Worm (Caenorhabditis elegans) whole organism, young adult: ENCODE data around the gene C47E12.12.

ENCODE experiments used
- B0336.3 ChIP-seq: fragments of 200-800 bp; sonication (Bioruptor generic); IDR thresholded peaks from 2 replicates; pipeline ENCODE4 v1.3.6; 2022; ENCODE audit warnings: missing genetic modification characterization, missing compliant biosample characterization
- F10E7.11 ChIP-seq: sonication (generic microtip); optimal IDR thresholded peaks from 2 replicates; lab custom pipeline; 2017; ENCODE audit warnings: mild to moderate bottlenecking, missing genetic modification characterization, moderate library complexity, missing compliant biosample characterization
- F22D6.2 ChIP-seq: sonication (generic microtip); optimal IDR thresholded peaks from 2 replicates; lab custom pipeline; 2016; ENCODE audit warnings: mild to moderate bottlenecking, missing genetic modification characterization, missing compliant biosample characterization
- F33H1.4 ChIP-seq: fragments of 200-800 bp; sonication (Bioruptor generic); IDR thresholded peaks from 2 replicates; pipeline ENCODE4 v1.3.6; 2022; ENCODE audit warnings: missing genetic modification reagents, missing genetic modification characterization, missing compliant biosample characterization
- F39B2.1 ChIP-seq: fragments of 200-800 bp; sonication (Bioruptor generic); IDR thresholded peaks from 2 replicates; pipeline ENCODE4 v1.3.6; 2022; ENCODE audit warnings: missing genetic modification reagents, missing genetic modification characterization, missing compliant biosample characterization
- F55B11.4 ChIP-seq: sonication (generic microtip); optimal IDR thresholded peaks from 2 replicates; lab custom pipeline; 2016; ENCODE audit warnings: missing compliant biosample characterization, missing genetic modification characterization, borderline replicate concordance; ENCODE audit not compliant: insufficient read depth
- T07F8.4 ChIP-seq: sonication (generic microtip); optimal IDR thresholded peaks from 2 replicates; lab custom pipeline; 2016; ENCODE audit warnings: mild to moderate bottlenecking, missing genetic modification characterization, moderate library complexity, missing compliant biosample characterization
- T26A5.8 ChIP-seq: sonication (generic microtip); optimal IDR thresholded peaks from 2 replicates; lab custom pipeline; 2016; ENCODE audit warnings: missing genetic modification characterization, missing compliant biosample characterization
- Y53F4B.3 ChIP-seq: fragments of 200-800 bp; sonication (Bioruptor generic); IDR thresholded peaks from 2 replicates; pipeline ENCODE4 v1.3.6; 2022; ENCODE audit warnings: missing genetic modification reagents, missing genetic modification characterization, missing compliant biosample characterization
- Y79H2A.3 ChIP-seq: fragments of 200-800 bp; sonication (Bioruptor generic); conservative IDR thresholded peaks from 2 replicates; pipeline ENCODE4 v1.3.6; 2022; ENCODE audit warnings: missing genetic modification reagents, missing genetic modification characterization, missing compliant biosample characterization
- ZK185.1 ChIP-seq: sonication (generic microtip); optimal IDR thresholded peaks from 2 replicates; lab custom pipeline; 2016; ENCODE audit warnings: mild to moderate bottlenecking, missing genetic modification characterization, missing compliant biosample characterization; ENCODE audit not compliant: poor library complexity, severe bottlenecking
- atf-7 ChIP-seq: sonication (generic microtip); optimal IDR thresholded peaks from 2 replicates; lab custom pipeline; 2017; ENCODE audit warnings: mild to moderate bottlenecking, missing genetic modification characterization, missing compliant biosample characterization
- attf-5 ChIP-seq: fragments of 200-800 bp; sonication (Bioruptor generic); optimal IDR thresholded peaks from 2 replicates; lab custom pipeline; 2018; ENCODE audit warnings: mild to moderate bottlenecking, missing genetic modification characterization, missing compliant biosample characterization
- attf-6 ChIP-seq: fragments of 200-800 bp; sonication (Bioruptor generic); IDR thresholded peaks from 2 replicates; pipeline ENCODE4 v1.3.6; 2022; ENCODE audit warnings: missing genetic modification reagents, missing genetic modification characterization, missing compliant biosample characterization
- bed-1 ChIP-seq: fragments of 200-800 bp; sonication (Bioruptor generic); IDR thresholded peaks from 2 replicates; pipeline ENCODE4 v1.3.6; 2022; ENCODE audit warnings: missing genetic modification reagents, missing genetic modification characterization, missing compliant biosample characterization
- ccch-3 ChIP-seq: fragments of 200-800 bp; sonication (Bioruptor generic); optimal IDR thresholded peaks from 2 replicates; lab custom pipeline; 2018; ENCODE audit warnings: mild to moderate bottlenecking, missing genetic modification characterization, missing compliant biosample characterization
- cebp-1 ChIP-seq, 2 experiments: fragments of 200-800 bp in 1 of 2; sonication (Bioruptor generic) in 1 of 2; sonication (generic microtip) in 1 of 2; IDR thresholded peaks in 1 of 2; optimal IDR thresholded peaks in 1 of 2; 2 replicates each; pipeline versions ENCODE4 v1.3.6 to Lab custom; 2017 to 2022; ENCODE audit warnings: missing compliant biosample characterization in 2 of 2, missing genetic modification characterization in 2 of 2, mild to moderate bottlenecking in 1 of 2, missing genetic modification reagents in 1 of 2, moderate library complexity in 1 of 2
- ceh-100 ChIP-seq: fragments of 200-800 bp; sonication (Bioruptor generic); IDR thresholded peaks from 2 replicates; pipeline ENCODE4 v1.3.6; 2022; ENCODE audit warnings: missing genetic modification reagents, missing genetic modification characterization, missing compliant biosample characterization
- ceh-40 ChIP-seq: fragments of 200-800 bp; sonication (Bioruptor generic); IDR thresholded peaks from 2 replicates; pipeline ENCODE4 v1.3.6; 2022; ENCODE audit warnings: missing genetic modification characterization, missing compliant biosample characterization
- dox-1 ChIP-seq: fragments of 200-800 bp; sonication (Bioruptor generic); IDR thresholded peaks from 2 replicates; pipeline ENCODE4 v1.3.6; 2022; ENCODE audit warnings: missing genetic modification reagents, missing genetic modification characterization, missing compliant biosample characterization
- dpff-1 ChIP-seq: sonication (generic microtip); optimal IDR thresholded peaks from 2 replicates; lab custom pipeline; 2017; ENCODE audit warnings: mild to moderate bottlenecking, missing genetic modification characterization, missing compliant biosample characterization
- egl-44 ChIP-seq: fragments of 200-800 bp; sonication (Bioruptor generic); IDR thresholded peaks from 2 replicates; pipeline ENCODE4 v1.3.6; 2022; ENCODE audit warnings: missing genetic modification reagents, missing genetic modification characterization, missing compliant biosample characterization
- egrh-3 ChIP-seq: fragments of 200-800 bp; sonication (Bioruptor generic); IDR thresholded peaks from 2 replicates; pipeline ENCODE4 v1.3.6; 2022; ENCODE audit warnings: missing genetic modification reagents, missing genetic modification characterization, missing compliant biosample characterization
- gei-17 ChIP-seq: fragments of 200-800 bp; sonication (Bioruptor generic); optimal IDR thresholded peaks from 2 replicates; lab custom pipeline; 2018; ENCODE audit warnings: mild to moderate bottlenecking, missing genetic modification characterization, missing compliant biosample characterization
- him-1 ChIP-seq: sonication (generic microtip); optimal IDR thresholded peaks from 2 replicates; lab custom pipeline; 2016; ENCODE audit warnings: missing genotype, missing genetic modification reagents, missing genetic modification characterization, missing compliant biosample characterization
- hlh-26 ChIP-seq: fragments of 200-800 bp; sonication (Bioruptor generic); conservative IDR thresholded peaks from 2 replicates; pipeline ENCODE4 v1.3.6; 2022; ENCODE audit warnings: missing genetic modification reagents, missing genetic modification characterization, missing compliant biosample characterization
- hmg-1.2 ChIP-seq: fragments of 200-800 bp; sonication (Bioruptor generic); IDR thresholded peaks from 2 replicates; pipeline ENCODE4 v1.3.6; 2022; ENCODE audit warnings: missing genetic modification reagents, missing genetic modification characterization, missing compliant biosample characterization
- hrde-1 ChIP-seq: sonication (generic microtip); optimal IDR thresholded peaks from 2 replicates; lab custom pipeline; 2016; ENCODE audit warnings: missing genetic modification characterization, mild to moderate bottlenecking, missing compliant biosample characterization, moderate library complexity, missing genotype, missing genetic modification reagents, borderline replicate concordance
- hsf-1 ChIP-seq: fragments of 200-800 bp; sonication (Bioruptor generic); IDR thresholded peaks from 2 replicates; pipeline ENCODE4 v1.3.6; 2022; ENCODE audit warnings: missing genetic modification reagents, missing genetic modification characterization, missing compliant biosample characterization
- lin-35 ChIP-seq, 3 experiments: fragments of 150-350 bp in 2 of 3; sonication (generic microtip) in 1 of 3; optimal IDR thresholded peaks; 2 replicates each; lab custom pipeline; 2014 to 2018; ENCODE audit warnings: missing biosample characterization in 3 of 3, missing genetic modification characterization in 3 of 3, missing genetic modification reagents in 3 of 3
- lin-54 ChIP-seq: fragments of 200-800 bp; sonication (Bioruptor generic); optimal IDR thresholded peaks from 2 replicates; lab custom pipeline; 2018; ENCODE audit warnings: mild to moderate bottlenecking, missing genetic modification characterization, missing compliant biosample characterization
- lsl-1 ChIP-seq: fragments of 200-800 bp; sonication (Bioruptor generic); optimal IDR thresholded peaks from 2 replicates; lab custom pipeline; 2018; ENCODE audit warnings: mild to moderate bottlenecking, missing genetic modification characterization, moderate library complexity, missing compliant biosample characterization
- lsy-27 ChIP-seq: sonication (generic microtip); optimal IDR thresholded peaks from 2 replicates; lab custom pipeline; 2017; ENCODE audit warnings: missing genetic modification characterization, mild to moderate bottlenecking, missing compliant biosample characterization, antibody characterized with exemption, missing genotype, borderline replicate concordance; ENCODE audit not compliant: insufficient read depth
- madf-3 ChIP-seq: fragments of 200-800 bp; sonication (Bioruptor generic); IDR thresholded peaks from 2 replicates; pipeline ENCODE4 v1.3.6; 2022; ENCODE audit warnings: missing genetic modification reagents, missing genetic modification characterization, missing compliant biosample characterization
- madf-8 ChIP-seq: fragments of 200-800 bp; sonication (Bioruptor generic); conservative IDR thresholded peaks from 2 replicates; pipeline ENCODE4 v1.3.6; 2022; ENCODE audit warnings: missing genetic modification reagents, missing genetic modification characterization, missing compliant biosample characterization
- nfyb-1 ChIP-seq: fragments of 200-800 bp; sonication (Bioruptor generic); IDR thresholded peaks from 2 replicates; pipeline ENCODE4 v1.3.6; 2022; ENCODE audit warnings: missing genetic modification reagents, missing genetic modification characterization, missing compliant biosample characterization
- nhr-120 ChIP-seq: fragments of 200-800 bp; sonication (Bioruptor generic); IDR thresholded peaks from 2 replicates; pipeline ENCODE4 v1.3.6; 2022; ENCODE audit warnings: missing genetic modification characterization, missing compliant biosample characterization
- nhr-90 ChIP-seq: sonication (generic microtip); optimal IDR thresholded peaks from 2 replicates; lab custom pipeline; 2016; ENCODE audit warnings: missing genotype, mild to moderate bottlenecking, missing genetic modification characterization, missing compliant biosample characterization
- pbrm-1 ChIP-seq: fragments of 200-800 bp; sonication (Bioruptor generic); IDR thresholded peaks from 2 replicates; pipeline ENCODE4 v1.3.6; 2022; ENCODE audit warnings: missing genetic modification reagents, missing genetic modification characterization, missing compliant biosample characterization
- rcor-1 ChIP-seq: fragments of 200-800 bp; sonication (Bioruptor generic); IDR thresholded peaks from 2 replicates; pipeline ENCODE4 v1.3.6; 2022; ENCODE audit warnings: missing genetic modification reagents, missing genetic modification characterization, missing compliant biosample characterization
- rec-8 ChIP-seq, 2 experiments: sonication (generic microtip); optimal IDR thresholded peaks; 2 replicates each; lab custom pipeline; 2016; ENCODE audit warnings: mild to moderate bottlenecking in 2 of 2, missing genetic modification characterization in 2 of 2, missing genetic modification reagents in 2 of 2, missing genotype in 2 of 2, missing biosample characterization in 1 of 2, missing compliant biosample characterization in 1 of 2, moderate library complexity in 1 of 2
- repo-1 ChIP-seq: sonication (generic microtip); optimal IDR thresholded peaks from 2 replicates; lab custom pipeline; 2017; ENCODE audit warnings: mild to moderate bottlenecking, missing genetic modification characterization, missing compliant biosample characterization
- sea-2 ChIP-seq: fragments of 200-800 bp; sonication (Bioruptor generic); IDR thresholded peaks from 2 replicates; pipeline ENCODE4 v1.3.6; 2022; ENCODE audit warnings: missing genetic modification characterization, missing compliant biosample characterization
- sptf-2 ChIP-seq: fragments of 200-800 bp; sonication (Bioruptor generic); optimal IDR thresholded peaks from 2 replicates; lab custom pipeline; 2018; ENCODE audit warnings: mild to moderate bottlenecking, missing genetic modification characterization, missing compliant biosample characterization
- tlf-1 ChIP-seq: fragments of 200-800 bp; sonication (Bioruptor generic); optimal IDR thresholded peaks from 2 replicates; lab custom pipeline; 2018; ENCODE audit warnings: mild to moderate bottlenecking, missing genetic modification characterization, missing compliant biosample characterization
- unc-130 ChIP-seq: sonication (generic microtip); optimal IDR thresholded peaks from 2 replicates; lab custom pipeline; 2016; ENCODE audit warnings: missing genetic modification reagents, missing genetic modification characterization, missing compliant biosample characterization
- ztf-22 ChIP-seq: fragments of 200-800 bp; sonication (Bioruptor generic); optimal IDR thresholded peaks from 2 replicates; lab custom pipeline; 2018; ENCODE audit warnings: mild to moderate bottlenecking, missing genetic modification characterization, moderate library complexity, missing compliant biosample characterization
- ztf-26 ChIP-seq: sonication (generic microtip); optimal IDR thresholded peaks from 2 replicates; lab custom pipeline; 2017; ENCODE audit warnings: missing genetic modification characterization, missing compliant biosample characterization

The C47E12.12 gene

DNA sequence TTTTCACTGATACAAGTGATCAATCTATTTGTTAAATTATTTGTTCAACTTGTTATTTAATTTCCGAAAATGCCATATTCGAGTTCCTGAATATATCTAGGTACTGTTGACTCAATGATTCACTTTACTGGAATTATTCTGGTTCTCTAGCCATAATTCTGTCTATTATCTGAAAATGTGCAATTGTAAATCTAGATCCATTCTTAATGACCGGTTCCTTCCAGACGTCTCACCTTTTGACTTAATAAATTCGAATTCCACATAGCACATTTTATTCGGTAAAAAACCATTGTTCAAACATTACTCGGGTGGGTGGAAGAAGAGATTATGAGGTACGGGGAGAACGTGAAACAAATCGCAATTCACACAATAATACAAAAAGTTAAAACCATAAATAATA, 16.9 kb upstream of the C47E12.12 start (continued):
- TF ChIP-seq B0336.3 (GFP tag; lab: Robert Waterston, UW) = peak; percentile 70
- TF ChIP-seq atf-7 = no peak
- peak; percentile 9; the same call in 1 of the 2 replicates for TF ChIP-seq hmg-1.2 (GFP tag; lab: Robert Waterston, UW)
- no peak for TF ChIP-seq rcor-1 (GFP tag; lab: Robert Waterston, UW)
- no peak for TF ChIP-seq attf-5 (GFP tag; lab: Kevin White, UChicago)
- TF ChIP-seq ztf-22 (GFP tag; lab: Kevin White, UChicago) = no peak
- TF ChIP-seq T26A5.8 (tag; lab: Kevin White, UChicago) = no peak
- peak; percentile 43 for TF ChIP-seq him-1 (tag; lab: Kevin White, UChicago)
- no peak for TF ChIP-seq sea-2 (GFP tag; lab: Robert Waterston, UW)
- peak; percentile 10; the same call in 1 of the 2 replicates for TF ChIP-seq ceh-100 (GFP tag; lab: Robert Waterston, UW)
- no peak for TF ChIP-seq madf-8 (GFP tag; lab: Robert Waterston, UW)
- TF ChIP-seq ztf-26 (tag; lab: Kevin White, UChicago) = no peak
- no peak for TF ChIP-seq dox-1
- no peak for TF ChIP-seq nhr-120
- TF ChIP-seq repo-1 (tag; lab: Kevin White, UChicago) = no peak
- TF ChIP-seq F55B11.4 = no peak
- no peak for TF ChIP-seq unc-130
- no peak for TF ChIP-seq F22D6.2
- TF ChIP-seq Y53F4B.3 (GFP tag; lab: Robert Waterston, UW) = no peak
- peak; percentile 36 for TF ChIP-seq tlf-1 (GFP tag; lab: Kevin White, UChicago)
- TF ChIP-seq cebp-1 (GFP tag; IDR thresholded peaks at IDR 0.05; lab: Robert Waterston, UW) = no peak
- TF ChIP-seq cebp-1 (tag; optimal IDR thresholded peaks at IDR 0.05; lab: Kevin White, UChicago) = peak; percentile 26
- TF ChIP-seq T07F8.4 (tag; lab: Kevin White, UChicago) = no peak
- TF ChIP-seq nfyb-1 (GFP tag; lab: Robert Waterston, UW) = peak; percentile 37; the same call in 1 of the 2 replicates
- peak; percentile 57 for TF ChIP-seq hrde-1
- TF ChIP-seq egl-44 (GFP tag; lab: Robert Waterston, UW) = no peak
- no peak for TF ChIP-seq gei-17 (GFP tag; lab: Kevin White, UChicago)
- peak; percentile 5 for TF ChIP-seq lin-54 (GFP tag; lab: Kevin White, UChicago)
- no peak for TF ChIP-seq Y79H2A.3 (GFP tag; lab: Robert Waterston, UW)
- TF ChIP-seq bed-1 (GFP tag; lab: Robert Waterston, UW) = no peak
- no peak for TF ChIP-seq ccch-3
- peak; percentile 52; the same call in 1 of the 2 replicates for TF ChIP-seq madf-3 (GFP tag; lab: Robert Waterston, UW)
- no peak for TF ChIP-seq hlh-26 (GFP tag; lab: Robert Waterston, UW)
- no peak for TF ChIP-seq rec-8 (tag; optimal IDR thresholded peaks at IDR 0.05; lab: Kevin White, UChicago)
- no peak for TF ChIP-seq lin-35 (GFP tag; optimal IDR thresholded peaks at IDR 0.05; lab: Kevin White, UChicago)
- no peak for TF ChIP-seq lsl-1 (GFP tag; lab: Kevin White, UChicago)
- TF ChIP-seq egrh-3 (GFP tag; lab: Robert Waterston, UW) = no peak
- no peak for TF ChIP-seq ZK185.1 (tag; lab: Kevin White, UChicago)
- TF ChIP-seq nhr-90 (tag; lab: Kevin White, UChicago) = no peak
- TF ChIP-seq pbrm-1 (GFP tag; lab: Robert Waterston, UW) = 0 out of 2 replicates have a peak, but pooled peaks have one; percentile 26
- TF ChIP-seq dpff-1 = no peak
- no peak for TF ChIP-seq lsy-27 (tag; lab: Kevin White, UChicago)
- no peak for TF ChIP-seq hsf-1
- TF ChIP-seq F10E7.11 (tag; lab: Kevin White, UChicago) = no peak
- TF ChIP-seq sptf-2 (GFP tag; lab: Kevin White, UChicago) = no peak
- TF ChIP-seq ceh-40 (GFP tag; lab: Robert Waterston, UW) = no peak
- TF ChIP-seq F39B2.1 (GFP tag; lab: Robert Waterston, UW) = no peak
- TF ChIP-seq attf-6 (GFP tag; lab: Robert Waterston, UW) = no peak
- TF ChIP-seq F33H1.4 (GFP tag; lab: Robert Waterston, UW) = no peak
